Fruit fly (Drosophila melanogaster): ENCODE measurements around the gene jigr1.

Gene jigr1

DNA sequence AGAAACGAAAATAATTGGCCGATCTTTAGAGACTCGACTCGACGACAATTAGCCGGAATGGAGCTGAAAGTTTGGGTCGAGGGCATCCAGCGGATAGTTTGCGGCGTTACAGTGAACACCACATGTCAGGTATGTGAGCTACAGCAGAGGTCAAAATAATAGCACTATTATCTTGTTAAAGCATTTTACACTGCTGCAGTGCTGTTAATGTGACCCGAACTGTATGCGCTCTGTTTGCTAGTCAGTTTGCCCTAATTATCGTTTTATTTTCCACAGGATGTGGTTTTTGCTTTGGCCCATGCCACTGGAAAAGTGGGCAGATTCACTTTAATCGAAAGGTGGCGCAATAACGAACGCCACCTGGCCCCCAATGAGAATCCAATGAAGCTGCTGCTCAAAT, 24.7 kb downstream of the jigr1 start:
- TF ChIP-seq jim (GFP tag; optimal IDR thresholded peaks at IDR 0.05), result no peak
- TF ChIP-seq Dfd (GFP tag; optimal IDR thresholded peaks at IDR 0.05), result no peak
- no peak for TF ChIP-seq sv (GFP tag; optimal IDR thresholded peaks at IDR 0.05)
- TF ChIP-seq Rel (GFP tag; optimal IDR thresholded peaks at IDR 0.05), result no peak
- TF ChIP-seq Rel (tag; optimal IDR thresholded peaks at IDR 0.05), result no peak
- TF ChIP-seq HLH106 (tag; optimal IDR thresholded peaks at IDR 0.05), result no peak
- TF ChIP-seq woc (GFP tag; optimal IDR thresholded peaks at IDR 0.05), result no peak
- no peak for TF ChIP-seq h (GFP tag; optimal IDR thresholded peaks at IDR 0.05)
- TF ChIP-seq sage (GFP tag; optimal IDR thresholded peaks at IDR 0.05), result no peak
- TF ChIP-seq GATAd (GFP tag; optimal IDR thresholded peaks at IDR 0.05), result no peak
- TF ChIP-seq Hnf4 (GFP tag; optimal IDR thresholded peaks at IDR 0.05), result no peak
- TF ChIP-seq Vsx2 (GFP tag; optimal IDR thresholded peaks at IDR 0.05; ENCODE audit: partially characterized antibody), result no peak
- TF ChIP-seq Dif (GFP tag; optimal IDR thresholded peaks at IDR 0.05; ENCODE audit: partially characterized antibody), result no peak

DNA sequence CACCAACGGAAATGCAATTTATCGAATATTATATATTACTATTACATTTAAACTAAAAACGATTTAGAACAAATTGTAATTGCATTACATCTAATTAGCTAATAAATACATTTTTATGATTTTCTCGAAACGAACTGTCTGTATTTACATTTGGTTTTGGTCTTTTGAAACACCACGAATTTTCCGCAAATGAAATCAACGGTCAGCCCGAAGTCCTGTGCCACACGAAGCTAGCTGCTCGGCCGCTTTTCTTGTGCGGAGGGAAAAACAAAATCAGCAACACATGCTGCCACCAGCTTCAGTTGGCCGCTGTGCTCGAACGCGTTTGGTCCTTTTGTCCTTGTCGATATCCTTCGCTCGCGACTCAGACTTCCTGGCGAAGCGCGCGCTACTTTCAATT, 27.9 kb downstream of the jigr1 start, which contains the start of gene Lgr3:
Lgr3 (plus strand) TSS at position 301 of the 400 bp plus-strand sequence.
- no peak for TF ChIP-seq CrebA (GFP tag; optimal IDR thresholded peaks at IDR 0.05; ENCODE audit: borderline replicate concordance)
- no peak for TF ChIP-seq tai (GFP tag; optimal IDR thresholded peaks at IDR 0.05)
- no peak for TF ChIP-seq sv (GFP tag; optimal IDR thresholded peaks at IDR 0.05)
- TF ChIP-seq Dif (GFP tag; optimal IDR thresholded peaks at IDR 0.05; ENCODE audit: partially characterized antibody), result no peak
- TF ChIP-seq rgr (GFP tag; optimal IDR thresholded peaks at IDR 0.05), result no peak
- TF ChIP-seq Jra (GFP tag; optimal IDR thresholded peaks at IDR 0.05), result no peak

DNA sequence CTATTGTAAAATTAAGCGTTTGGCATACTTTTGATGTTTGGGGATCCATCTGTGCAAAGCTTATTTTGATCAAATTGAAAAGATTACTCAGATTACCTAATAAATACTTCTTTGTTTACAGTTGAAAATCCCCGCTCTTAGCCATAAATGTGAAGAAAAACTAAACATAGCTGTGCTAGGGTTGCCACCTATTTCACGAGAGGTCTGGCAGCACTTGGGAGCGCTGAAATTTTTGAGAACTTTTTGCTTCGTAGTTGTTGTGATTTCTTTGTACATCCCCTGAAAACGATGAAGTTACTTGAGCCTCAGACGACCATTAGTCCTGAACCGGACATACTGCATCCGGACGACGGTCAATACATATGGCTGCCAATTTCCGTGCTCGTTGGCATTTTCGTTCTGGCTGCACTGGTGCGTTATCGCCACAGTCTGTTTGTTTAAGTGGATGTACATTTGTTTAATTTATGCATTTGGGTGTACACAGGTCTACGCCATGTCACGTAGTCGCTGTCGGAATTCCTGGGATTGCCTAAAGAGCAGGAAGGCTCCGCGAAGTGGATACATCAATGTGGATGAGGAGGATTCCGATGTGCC, 40.9 kb downstream of the jigr1 start, which contains the start of the genes CG4730 and CG5039:
CG4730 (minus strand) TSS at position 194 of the 594 bp plus-strand sequence.
CG5039 (plus strand) TSS at position 195 of the 594 bp plus-strand sequence.
- TF ChIP-seq OdsH (GFP tag; optimal IDR thresholded peaks at IDR 0.05), result peak; percentile 2
- no peak for TF ChIP-seq sv (GFP tag; optimal IDR thresholded peaks at IDR 0.05)
- no peak for TF ChIP-seq Rel (GFP tag; optimal IDR thresholded peaks at IDR 0.05)
- peak; percentile 99 for TF ChIP-seq Rel (tag; optimal IDR thresholded peaks at IDR 0.05)

DNA sequence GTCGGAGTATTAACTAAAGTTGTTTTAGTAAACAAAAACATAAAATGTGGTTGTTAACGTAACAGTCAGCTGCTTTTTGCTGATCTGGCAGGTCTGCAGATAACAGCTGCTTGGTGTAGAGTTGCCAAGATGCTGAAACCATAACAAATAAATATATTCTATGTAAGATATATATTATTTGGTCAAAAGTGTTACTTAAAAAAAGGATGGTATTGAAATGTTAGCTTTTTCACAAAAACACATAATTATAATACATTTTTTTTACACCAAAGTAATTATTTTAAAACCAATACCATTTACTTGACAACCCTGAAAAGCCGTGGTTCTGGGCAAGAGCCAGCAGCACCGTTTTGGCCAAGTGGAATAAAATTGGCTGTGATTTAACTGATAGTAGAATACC, 42.9 kb downstream of the jigr1 start, which contains the start of the genes CG4743 and Idh3g:
CG4743 (minus strand) TSS at position 23 of the 400 bp plus-strand sequence.
Idh3g (plus strand) TSS at position 318 of the 400 bp plus-strand sequence.
- TF ChIP-seq lola (GFP tag; optimal IDR thresholded peaks at IDR 0.05) (no peak), Hr83 (GFP tag; optimal IDR thresholded peaks at IDR 0.05; ENCODE audit: poor library complexity, severe bottlenecking) (no peak), fru (GFP tag; optimal IDR thresholded peaks at IDR 0.05) (peak; percentile 91), Vsx2 (GFP tag; optimal IDR thresholded peaks at IDR 0.05; ENCODE audit: partially characterized antibody) (no peak), CG32264 (GFP tag; optimal IDR thresholded peaks at IDR 0.05) (no peak), tai (GFP tag; optimal IDR thresholded peaks at IDR 0.05) (no peak), psq (GFP tag; optimal IDR thresholded peaks at IDR 0.05) (peak; percentile 93), foxo (GFP tag; optimal IDR thresholded peaks at IDR 0.05) (peak in 1 of 2 experiments; percentile 97), jim (GFP tag; optimal IDR thresholded peaks at IDR 0.05) (no peak), Myc (optimal IDR thresholded peaks at IDR 0.05) (no peak), Dif (GFP tag; optimal IDR thresholded peaks at IDR 0.05; ENCODE audit: partially characterized antibody) (no peak), Jra (GFP tag; optimal IDR thresholded peaks at IDR 0.05) (peak; percentile 85), Dfd (GFP tag; optimal IDR thresholded peaks at IDR 0.05) (no peak), GATAd (GFP tag; optimal IDR thresholded peaks at IDR 0.05) (peak; percentile 83), usp (GFP tag; optimal IDR thresholded peaks at IDR 0.05) (no peak), ey (GFP tag; optimal IDR thresholded peaks at IDR 0.05) (peak; percentile 87), dmrt93B (GFP tag; optimal IDR thresholded peaks at IDR 0.05) (peak; percentile 85), Rel (GFP tag; optimal IDR thresholded peaks at IDR 0.05) (no peak), Rel (tag; optimal IDR thresholded peaks at IDR 0.05) (peak; percentile 91), Abd-B (GFP tag; optimal IDR thresholded peaks at IDR 0.05) (no peak), woc (GFP tag; optimal IDR thresholded peaks at IDR 0.05) (peak; percentile 85), dsf (GFP tag; optimal IDR thresholded peaks at IDR 0.05; ENCODE audit: borderline replicate concordance) (peak; percentile 86), CrebA (GFP tag; optimal IDR thresholded peaks at IDR 0.05; ENCODE audit: borderline replicate concordance) (no peak), br (GFP tag; optimal IDR thresholded peaks at IDR 0.05) (peak; percentile 90), pan (optimal IDR thresholded peaks at IDR 0.05) (no peak), rgr (GFP tag; optimal IDR thresholded peaks at IDR 0.05) (peak; percentile 97), sage (GFP tag; optimal IDR thresholded peaks at IDR 0.05) (peak; percentile 93), CG9705 (GFP tag; optimal IDR thresholded peaks at IDR 0.05) (peak; percentile 96), h (GFP tag; optimal IDR thresholded peaks at IDR 0.05) (peak; percentile 95), Hr78 (GFP tag; optimal IDR thresholded peaks at IDR 0.05) (no peak), Hnf4 (GFP tag; optimal IDR thresholded peaks at IDR 0.05) (peak; percentile 94), Mio (GFP tag; optimal IDR thresholded peaks at IDR 0.05) (peak; percentile 13), HLH106 (tag; optimal IDR thresholded peaks at IDR 0.05) (peak; percentile 98), N (GFP tag; optimal IDR thresholded peaks at IDR 0.05) (no peak), sv (GFP tag; optimal IDR thresholded peaks at IDR 0.05) (peak; percentile 91), brk (GFP tag; optimal IDR thresholded peaks at IDR 0.05) (peak; percentile 93), OdsH (GFP tag; optimal IDR thresholded peaks at IDR 0.05) (peak; percentile 96), dl (GFP tag; optimal IDR thresholded peaks at IDR 0.05; ENCODE audit: insufficient read depth in 1 of 2, partially characterized antibody in 2 of 2) (no peak), Sp1 (GFP tag; optimal IDR thresholded peaks at IDR 0.05) (peak; percentile 98)
